Fruit fly (Drosophila melanogaster): ENCODE measurements around the gene CG5199.

Gene CG5199

DNA sequence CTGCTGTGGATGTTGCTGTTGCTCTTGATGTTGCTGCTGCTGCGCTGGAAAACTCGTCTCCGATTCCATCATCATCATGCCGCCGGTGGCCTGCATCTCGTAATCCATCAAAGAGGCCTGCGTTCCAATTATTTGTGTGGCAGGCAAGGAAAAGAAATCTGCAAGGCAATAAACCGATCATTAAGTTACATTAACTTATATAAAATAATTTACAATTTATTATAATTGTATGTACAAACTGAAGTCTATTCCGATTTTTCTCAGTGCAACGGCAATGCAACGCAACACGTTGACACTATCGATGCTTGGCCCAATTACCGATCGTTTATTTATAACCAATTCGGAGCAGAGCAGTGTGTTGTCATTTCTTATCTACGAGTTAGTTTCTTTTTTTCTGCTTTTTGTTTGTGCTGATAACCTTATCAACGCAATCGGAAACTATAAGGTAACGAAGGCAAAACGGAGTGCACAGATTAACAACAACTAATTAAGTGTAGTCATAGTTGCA, 18.4 kb upstream of the CG5199 start (continued):
- no peak for TF ChIP-seq ato (GFP tag; IDR thresholded peaks at IDR 0.05; ENCODE audit: partially characterized antibody)
- no peak for TF ChIP-seq yki (optimal IDR thresholded peaks at IDR 0.05)
- peak; percentile 32 for TF ChIP-seq ind (GFP tag; optimal IDR thresholded peaks at IDR 0.05)
- TF ChIP-seq CG6175 (GFP tag; IDR thresholded peaks at IDR 0.05) = no peak
- TF ChIP-seq Dp (GFP tag; optimal IDR thresholded peaks at IDR 0.05) = no peak
- peak; percentile 48 for TF ChIP-seq tin (GFP tag; optimal IDR thresholded peaks at IDR 0.05)
- TF ChIP-seq CG10274 (GFP tag; optimal IDR thresholded peaks at IDR 0.05) = peak; percentile 31
- no peak for TF ChIP-seq pum (GFP tag; optimal IDR thresholded peaks at IDR 0.05)
- TF ChIP-seq CG17612 (GFP tag; IDR thresholded peaks at IDR 0.05) = no peak
- peak; percentile 42; the same call in 1 of the 2 replicates for TF ChIP-seq slbo (GFP tag; IDR thresholded peaks at IDR 0.05)
- TF ChIP-seq Poxn (GFP tag; IDR thresholded peaks at IDR 0.05) = no peak
- peak; percentile 29 for TF ChIP-seq CG10654 (GFP tag; optimal IDR thresholded peaks at IDR 0.05)
- TF ChIP-seq CG8290 (GFP tag; optimal IDR thresholded peaks at IDR 0.05) = no peak
- peak in 1 of 2 experiments; percentile 34 for TF ChIP-seq CG8290 (tag; optimal IDR thresholded peaks at IDR 0.05)
- TF ChIP-seq phol (tag; optimal IDR thresholded peaks at IDR 0.05) = peak; percentile 63
- no peak for TF ChIP-seq cg (GFP tag; optimal IDR thresholded peaks at IDR 0.05)
- TF ChIP-seq ac (GFP tag; optimal IDR thresholded peaks at IDR 0.05) = peak; percentile 30
- no peak for TF ChIP-seq mld (GFP tag; IDR thresholded peaks at IDR 0.05; ENCODE audit: partially characterized antibody)
- peak; percentile 56; the same call in 1 of the 3 replicates for TF ChIP-seq ken (GFP tag; IDR thresholded peaks at IDR 0.05)
- TF ChIP-seq kah (GFP tag; optimal IDR thresholded peaks at IDR 0.05) = peak; percentile 65

- TF ChIP-seq Taf1 (GFP tag; IDR thresholded peaks at IDR 0.05) = no peak
- TF ChIP-seq CG2199 (GFP tag; IDR thresholded peaks at IDR 0.05) = 0 out of 3 replicates have a peak, but pooled peaks have one; percentile 53
- peak; percentile 72 for TF ChIP-seq CG15601 (tag; optimal IDR thresholded peaks at IDR 0.05)
- TF ChIP-seq Sin3A (optimal IDR thresholded peaks at IDR 0.05) = no peak
- TF ChIP-seq CG14441 (GFP tag; IDR thresholded peaks at IDR 0.05) = no peak
- TF ChIP-seq Blimp-1 (GFP tag; optimal IDR thresholded peaks at IDR 0.05) = peak; percentile 51
- peak; percentile 3 for TF ChIP-seq CTCF (GFP tag; optimal IDR thresholded peaks at IDR 0.05)
- TF ChIP-seq CG14965 (GFP tag; optimal IDR thresholded peaks at IDR 0.05; ENCODE audit: borderline replicate concordance) = no peak
- no peak for TF ChIP-seq PHDP (tag; optimal IDR thresholded peaks at IDR 0.05)
- TF ChIP-seq CG12155 (GFP tag; optimal IDR thresholded peaks at IDR 0.05) = no peak
- no peak for TF ChIP-seq tap (tag; optimal IDR thresholded peaks at IDR 0.05)
These were observed 14.8 kb upstream of the CG5199 start for dm6 chr3L:20467433-20467832.

- peak; percentile 39 for TF ChIP-seq CG10543 (GFP tag; optimal IDR thresholded peaks at IDR 0.05)
- TF ChIP-seq Pdp1 (GFP tag; optimal IDR thresholded peaks at IDR 0.05) = peak in 1 of 2 experiments; percentile 32
- no peak for TF ChIP-seq E2f2 (GFP tag; IDR thresholded peaks at IDR 0.05)
- no peak for TF ChIP-seq eve (GFP tag; optimal IDR thresholded peaks at IDR 0.05)
- peak; percentile 57 for TF ChIP-seq Deaf1 (tag; optimal IDR thresholded peaks at IDR 0.05)
- TF ChIP-seq sima (GFP tag; optimal IDR thresholded peaks at IDR 0.05) = no peak
- no peak for TF ChIP-seq Dref (GFP tag; IDR thresholded peaks at IDR 0.05)
- no peak for TF ChIP-seq NFAT (GFP tag; IDR thresholded peaks at IDR 0.05)
- TF ChIP-seq odd (GFP tag; optimal IDR thresholded peaks at IDR 0.05) = no peak
- peak; percentile 74 for TF ChIP-seq CG12769 (tag; optimal IDR thresholded peaks at IDR 0.05)
- TF ChIP-seq Dek (tag; optimal IDR thresholded peaks at IDR 0.05) = no peak
These were observed 13.9 kb upstream of the CG5199 start, which contains the start of gene Tdh for dm6 chr3L:20466599-20466998. Gene Tdh, plus strand, starts transcription at chr3L:20466944.
